Worm (Caenorhabditis elegans): ENCODE measurements around the gene R12B2.8.

DNA sequence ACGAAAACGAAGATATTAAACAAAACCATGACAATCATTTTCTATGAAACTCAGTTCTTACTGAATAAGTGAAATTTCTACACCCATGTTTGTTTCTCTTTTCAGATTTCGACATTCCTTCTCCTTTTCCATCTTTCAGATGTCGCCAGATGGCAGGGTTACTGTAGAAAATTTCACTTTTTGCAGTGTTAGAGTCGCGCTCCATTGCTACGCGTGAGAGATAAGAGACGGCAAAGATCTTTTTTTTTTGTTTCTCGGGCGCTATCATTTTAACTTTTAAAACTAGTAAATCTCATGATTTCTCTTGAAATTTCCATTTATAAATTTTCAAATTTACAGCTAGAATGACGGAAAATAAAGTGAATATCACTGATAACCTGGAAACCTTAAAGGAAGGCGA is 54.5 kb downstream of the R12B2.8 start, which contains the start of the genes mig-21 and F01F1.2:
- no peak for TF ChIP-seq W03F9.2 (tag; optimal IDR thresholded peaks at IDR 0.05)
- TF ChIP-seq him-1 (tag; optimal IDR thresholded peaks at IDR 0.05) = no peak
